Worm (Caenorhabditis elegans): ENCODE results near the gene nft-1.
A peak's percentile ranks its signal among the peaks of the same experiment; 100 is the strongest.

nft-1 gene

ce11 chrIII:11951111-11951510, 27.4 kb downstream of the nft-1 start:
- no peak for TF ChIP-seq nhr-80 (tag; optimal IDR thresholded peaks at IDR 0.05)
- TF ChIP-seq F37B4.10 (GFP tag; IDR thresholded peaks at IDR 0.05), result 0 out of 2 replicates have a peak, but pooled peaks have one; percentile 54
- TF ChIP-seq egrh-3 (GFP tag; IDR thresholded peaks at IDR 0.05), result peak; percentile 79; the same call in 1 of the 2 replicates
- TF ChIP-seq rec-8 (tag; optimal IDR thresholded peaks at IDR 0.05), result no peak
- no peak for TF ChIP-seq ceh-27 (GFP tag; optimal IDR thresholded peaks at IDR 0.05)
- TF ChIP-seq fkh-3 (tag; optimal IDR thresholded peaks at IDR 0.05), result no peak
- no peak for TF ChIP-seq snpc-1.1 (tag; optimal IDR thresholded peaks at IDR 0.05; ENCODE audit: insufficient read depth)
- TF ChIP-seq nfyb-1 (GFP tag; IDR thresholded peaks at IDR 0.05), result 0 out of 2 replicates have a peak, but pooled peaks have one; percentile 21
- no peak for TF ChIP-seq Y95B8A.8 (GFP tag; IDR thresholded peaks at IDR 0.05)
- TF ChIP-seq F49E8.2 (tag; optimal IDR thresholded peaks at IDR 0.05; ENCODE audit: insufficient read depth), result no peak
- TF ChIP-seq F10E7.11 (tag; optimal IDR thresholded peaks at IDR 0.05), result no peak
- no peak for TF ChIP-seq somi-1 (GFP tag; optimal IDR thresholded peaks at IDR 0.05)
- TF ChIP-seq ekl-4 (GFP tag; IDR thresholded peaks at IDR 0.05), result no peak
- no peak for TF ChIP-seq nhr-90 (tag; optimal IDR thresholded peaks at IDR 0.05)
- no peak for TF ChIP-seq sea-2 (GFP tag; IDR thresholded peaks at IDR 0.05)
- TF ChIP-seq ztf-26 (tag; optimal IDR thresholded peaks at IDR 0.05), result no peak
- no peak for TF ChIP-seq let-607 (tag; optimal IDR thresholded peaks at IDR 0.05)
- no peak for TF ChIP-seq hmg-1.2 (GFP tag; IDR thresholded peaks at IDR 0.05)
- peak; percentile 84 for TF ChIP-seq zfh-2 (GFP tag; conservative IDR thresholded peaks at IDR 0.05)
- TF ChIP-seq Y53F4B.3 (GFP tag; IDR thresholded peaks at IDR 0.05), result no peak
- no peak for TF ChIP-seq zim-3 (tag; optimal IDR thresholded peaks at IDR 0.05)
- TF ChIP-seq cebp-2 (GFP tag; IDR thresholded peaks at IDR 0.05), result 0 out of 2 replicates have a peak, but pooled peaks have one; percentile 60
- no peak for TF ChIP-seq C17E4.6 (GFP tag; IDR thresholded peaks at IDR 0.05)
- TF ChIP-seq bed-1 (GFP tag; IDR thresholded peaks at IDR 0.05), result no peak
- no peak for TF ChIP-seq F57C9.4 (tag; optimal IDR thresholded peaks at IDR 0.05)

- TF ChIP-seq ceh-100 (GFP tag; IDR thresholded peaks at IDR 0.05) (no peak), ceh-91 (GFP tag; IDR thresholded peaks at IDR 0.05) (no peak)
Observed at ce11 chrIII:11954150-11954549, 30.5 kb downstream of the nft-1 start.

ce11 chrIII:11960080-11960479, 36.4 kb downstream of the nft-1 start, which contains the start of gene top-3:
Gene top-3 (minus strand): TSS chrIII:11960180.
- TF ChIP-seq ccch-3 (GFP tag; optimal IDR thresholded peaks at IDR 0.05) (no peak), F37B4.10 (GFP tag; IDR thresholded peaks at IDR 0.05) (no peak), nfyb-1 (GFP tag; IDR thresholded peaks at IDR 0.05) (no peak), hlh-26 (GFP tag; conservative IDR thresholded peaks at IDR 0.05) (no peak), dpl-1 (GFP tag; optimal IDR thresholded peaks at IDR 0.05) (no peak), tbp1 (GFP tag; optimal IDR thresholded peaks at IDR 0.05) (no peak), madf-8 (GFP tag; conservative IDR thresholded peaks at IDR 0.05) (no peak), lir-1 (GFP tag; conservative IDR thresholded peaks at IDR 0.05) (no peak), aptf-2 (GFP tag; conservative IDR thresholded peaks at IDR 0.05) (no peak), nhr-120 (GFP tag; IDR thresholded peaks at IDR 0.05) (no peak), ZK185.1 (tag; optimal IDR thresholded peaks at IDR 0.05; ENCODE audit: poor library complexity, severe bottlenecking) (no peak), attf-3 (GFP tag; conservative IDR thresholded peaks at IDR 0.05) (no peak)
